Fruit fly (Drosophila melanogaster) whole organism, embryonic: ENCODE data around the gene CG32713.

Source experiments
- Adf1 ChIP-seq: fragments of 200-800 bp; sonication (Bioruptor generic); IDR thresholded peaks from 2 replicates; pipeline ENCODE4 v1.3.6; 2022; ENCODE audit warnings: missing biosample characterization, missing genetic modification characterization
- B-H1 ChIP-seq: fragments of 200-800 bp; sonication (Bioruptor generic); IDR thresholded peaks from 3 replicates; pipeline ENCODE4 v1.3.6; 2022; ENCODE audit warnings: missing biosample characterization, missing genetic modification characterization
- B-H2 ChIP-seq: fragments of 200-800 bp; sonication (Bioruptor generic); optimal IDR thresholded peaks from 2 replicates; lab custom pipeline; 2018; ENCODE audit warnings: missing biosample characterization, mild to moderate bottlenecking, missing genetic modification characterization
- CG13296 ChIP-seq: fragments of 200-800 bp; sonication (Bioruptor generic); optimal IDR thresholded peaks from 3 replicates; lab custom pipeline; 2018; ENCODE audit warnings: missing biosample characterization, mild to moderate bottlenecking, missing genetic modification characterization
- CG15514 ChIP-seq: fragments of 200-800 bp; sonication (Bioruptor generic); optimal IDR thresholded peaks from 3 replicates; lab custom pipeline; 2017; ENCODE audit warnings: missing biosample characterization, missing genetic modification characterization, mild to moderate bottlenecking, moderate library complexity, missing genetic modification reagents
- CG16813 ChIP-seq: fragments of 200-800 bp; sonication (Bioruptor generic); IDR thresholded peaks from 3 replicates; pipeline ENCODE4 v1.3.6; 2022; ENCODE audit warnings: missing biosample characterization, missing genetic modification characterization; ENCODE audit not compliant: partially characterized antibody
- CG16815 ChIP-seq: fragments of 200-800 bp; sonication (Bioruptor generic); optimal IDR thresholded peaks from 3 replicates; lab custom pipeline; 2017; ENCODE audit warnings: missing biosample characterization, mild to moderate bottlenecking, missing genetic modification characterization
- CG17385 ChIP-seq: fragments of 200-800 bp; sonication (Bioruptor generic); optimal IDR thresholded peaks from 3 replicates; lab custom pipeline; 2018; ENCODE audit warnings: missing biosample characterization, mild to moderate bottlenecking, missing genetic modification characterization
- CG17568 ChIP-seq: fragments of 200-800 bp; sonication (Bioruptor generic); optimal IDR thresholded peaks from 2 replicates; lab custom pipeline; 2018; ENCODE audit warnings: missing biosample characterization, mild to moderate bottlenecking, missing genetic modification characterization, moderate library complexity
- CG1832 ChIP-seq: fragments of 200-800 bp; sonication (Bioruptor generic); optimal IDR thresholded peaks from 2 replicates; lab custom pipeline; 2017; ENCODE audit warnings: missing biosample characterization, mild to moderate bottlenecking, missing genetic modification characterization, inconsistent platforms
- CG2889 ChIP-seq: fragments of 200-800 bp; sonication (Bioruptor generic); IDR thresholded peaks from 3 replicates; pipeline ENCODE4 v1.3.6; 2022; ENCODE audit warnings: missing biosample characterization, missing genetic modification characterization
- CG3838 ChIP-seq: fragments of 200-800 bp; sonication (Bioruptor generic); optimal IDR thresholded peaks from 3 replicates; lab custom pipeline; 2016; ENCODE audit warnings: missing biosample characterization, missing genetic modification characterization
- CG42726 ChIP-seq: fragments of 200-800 bp; sonication (Bioruptor generic); IDR thresholded peaks from 2 replicates; pipeline ENCODE4 v1.3.6; 2022; ENCODE audit warnings: missing biosample characterization, missing genetic modification characterization; ENCODE audit not compliant: partially characterized antibody
- CG4820 ChIP-seq: fragments of 200-800 bp; sonication (Bioruptor generic); optimal IDR thresholded peaks from 3 replicates; lab custom pipeline; 2016; ENCODE audit warnings: missing biosample characterization, missing genetic modification characterization
- CG6254 ChIP-seq: fragments of 200-800 bp; sonication (Bioruptor generic); optimal IDR thresholded peaks from 3 replicates; lab custom pipeline; 2017; ENCODE audit warnings: mild to moderate bottlenecking, missing biosample characterization, missing genetic modification reagents, missing genetic modification characterization
- CG6791 ChIP-seq: fragments of 200-800 bp; sonication (Bioruptor generic); IDR thresholded peaks from 3 replicates; pipeline ENCODE4 v1.3.6; 2022; ENCODE audit warnings: missing biosample characterization, missing genetic modification characterization; ENCODE audit not compliant: partially characterized antibody
- CG7745 ChIP-seq: fragments of 200-800 bp; sonication (Bioruptor generic); optimal IDR thresholded peaks from 2 replicates; lab custom pipeline; 2018; ENCODE audit warnings: missing biosample characterization, mild to moderate bottlenecking, missing genetic modification characterization, moderate library complexity
- CG8089 ChIP-seq: fragments of 200-800 bp; sonication (Bioruptor generic); optimal IDR thresholded peaks from 3 replicates; lab custom pipeline; 2016; ENCODE audit warnings: missing biosample characterization, missing genetic modification characterization
- CG8290 ChIP-seq, 3 experiments: fragments of 200-800 bp; sonication (Bioruptor generic); optimal IDR thresholded peaks; 2 replicates each; lab custom pipeline; 2016 to 2019; ENCODE audit warnings: missing biosample characterization in 3 of 3, missing genetic modification characterization in 3 of 3, mild to moderate bottlenecking in 2 of 3, moderate library complexity in 1 of 3
- CG9797 ChIP-seq: fragments of 200-800 bp; sonication (Bioruptor generic); optimal IDR thresholded peaks from 3 replicates; lab custom pipeline; 2018; ENCODE audit warnings: missing biosample characterization, mild to moderate bottlenecking, missing genetic modification characterization
- Chrac-16 ChIP-seq: fragments of 200-800 bp; sonication (Bioruptor generic); optimal IDR thresholded peaks from 3 replicates; lab custom pipeline; 2016; ENCODE audit warnings: missing biosample characterization, missing genetic modification characterization
- Dek ChIP-seq: fragments of 200-800 bp; sonication (Bioruptor generic); optimal IDR thresholded peaks from 3 replicates; lab custom pipeline; 2019; ENCODE audit warnings: missing biosample characterization, mild to moderate bottlenecking, missing genetic modification characterization, moderate library complexity
- Dll ChIP-seq: fragments of 200-800 bp; sonication (Bioruptor generic); IDR thresholded peaks from 4 replicates; pipeline ENCODE4 v1.3.6; 2022; ENCODE audit warnings: missing biosample characterization, missing genetic modification characterization; ENCODE audit not compliant: partially characterized antibody
- E2f2 ChIP-seq: fragments of 200-800 bp; sonication (Bioruptor generic); IDR thresholded peaks from 2 replicates; pipeline ENCODE4 v1.3.6; 2022; ENCODE audit warnings: missing biosample characterization, missing genetic modification characterization
- Ets65A ChIP-seq: fragments of 200-800 bp; sonication (Bioruptor generic); peaks from one replicate; lab custom pipeline; 2016; ENCODE audit warnings: missing biosample characterization, missing genetic modification characterization
- HLH4C ChIP-seq: fragments of 200-800 bp; sonication (Bioruptor generic); IDR thresholded peaks from 3 replicates; pipeline ENCODE4 v1.3.6; 2022; ENCODE audit warnings: missing biosample characterization, missing genetic modification characterization; ENCODE audit not compliant: partially characterized antibody
- HmgD ChIP-seq: fragments of 200-800 bp; sonication (Bioruptor generic); optimal IDR thresholded peaks from 3 replicates; lab custom pipeline; 2016; ENCODE audit warnings: missing biosample characterization, missing genetic modification characterization
- Hr39 ChIP-seq: fragments of >200 bp; optimal IDR thresholded peaks from 2 replicates; lab custom pipeline; 2017
- MBD-R2 ChIP-seq: fragments of 200-800 bp; sonication (Bioruptor generic); IDR thresholded peaks from 2 replicates; pipeline ENCODE4 v1.3.6; 2022; ENCODE audit warnings: missing biosample characterization, missing genetic modification characterization
- MTF-1 ChIP-seq: fragments of 200-800 bp; sonication (Bioruptor generic); optimal IDR thresholded peaks from 2 replicates; lab custom pipeline; 2018; ENCODE audit warnings: missing biosample characterization, mild to moderate bottlenecking, missing genetic modification characterization, borderline replicate concordance
- Oaz ChIP-seq: fragments of 200-800 bp; sonication (Bioruptor generic); IDR thresholded peaks from 2 replicates; pipeline ENCODE4 v1.3.6; 2022; ENCODE audit warnings: missing biosample characterization, missing genetic modification characterization
- PHDP ChIP-seq: fragments of 200-800 bp; sonication (Bioruptor generic); optimal IDR thresholded peaks from 3 replicates; lab custom pipeline; 2018; ENCODE audit warnings: missing biosample characterization, mild to moderate bottlenecking, missing genetic modification characterization, moderate library complexity
- Sox100B ChIP-seq: fragments of 200-800 bp; sonication (Bioruptor generic); optimal IDR thresholded peaks from 3 replicates; lab custom pipeline; 2018; ENCODE audit warnings: missing biosample characterization, mild to moderate bottlenecking, missing genetic modification characterization
- Stat92E ChIP-seq, 3 experiments: fragments of >200 bp in 2 of 3; fragments of 200-800 bp in 1 of 3; sonication (Bioruptor generic) in 1 of 3; optimal IDR thresholded peaks; 2 replicates each; lab custom pipeline; 2017 to 2019; ENCODE audit warnings: missing biosample characterization in 3 of 3, missing genetic modification characterization in 3 of 3, mild to moderate bottlenecking in 1 of 3, moderate library complexity in 1 of 3
- amos ChIP-seq: fragments of 200-800 bp; sonication (Bioruptor generic); IDR thresholded peaks from 2 replicates; pipeline ENCODE4 v1.3.6; 2022; ENCODE audit warnings: missing biosample characterization, missing genetic modification characterization; ENCODE audit not compliant: partially characterized antibody
- ci ChIP-seq: fragments of 200-800 bp; sonication (Bioruptor generic); IDR thresholded peaks from 3 replicates; pipeline ENCODE4 v1.3.6; 2022; ENCODE audit warnings: missing biosample characterization, missing genetic modification characterization
- crc ChIP-seq: fragments of 200-800 bp; sonication (Bioruptor generic); optimal IDR thresholded peaks from 2 replicates; lab custom pipeline; 2016; ENCODE audit warnings: missing biosample characterization, missing genetic modification characterization
- gcm2 ChIP-seq: fragments of 200-800 bp; sonication (Bioruptor generic); optimal IDR thresholded peaks from 2 replicates; lab custom pipeline; 2016; ENCODE audit warnings: missing biosample characterization, missing genetic modification characterization
- ind ChIP-seq: fragments of 200-800 bp; sonication (Bioruptor generic); optimal IDR thresholded peaks from 3 replicates; lab custom pipeline; 2016; ENCODE audit warnings: missing biosample characterization, missing genetic modification characterization
- jumu ChIP-seq: fragments of 200-800 bp; sonication (Bioruptor generic); optimal IDR thresholded peaks from 3 replicates; lab custom pipeline; 2016; ENCODE audit warnings: missing biosample characterization, missing genetic modification characterization
- knrl ChIP-seq: fragments of 200-800 bp; sonication (Bioruptor generic); IDR thresholded peaks from 3 replicates; pipeline ENCODE4 v1.3.6; 2022; ENCODE audit warnings: missing biosample characterization, missing genetic modification characterization; ENCODE audit not compliant: partially characterized antibody
- lilli ChIP-seq: fragments of 200-800 bp; sonication (Bioruptor generic); optimal IDR thresholded peaks from 3 replicates; lab custom pipeline; 2016; ENCODE audit warnings: missing biosample characterization, missing genetic modification characterization
- nau ChIP-seq: fragments of 200-800 bp; sonication (Bioruptor generic); optimal IDR thresholded peaks from 3 replicates; lab custom pipeline; 2017; ENCODE audit warnings: missing biosample characterization, mild to moderate bottlenecking, missing genetic modification characterization, missing genetic modification reagents
- nerfin-1 ChIP-seq: fragments of 200-800 bp; sonication (Bioruptor generic); optimal IDR thresholded peaks from 3 replicates; lab custom pipeline; 2019; ENCODE audit warnings: missing biosample characterization, mild to moderate bottlenecking, missing genetic modification characterization, moderate library complexity
- otp ChIP-seq: fragments of 200-800 bp; sonication (Bioruptor generic); IDR thresholded peaks from 3 replicates; pipeline ENCODE4, ENCODE4 v1.3.6; 2022; ENCODE audit warnings: missing biosample characterization, missing genetic modification characterization
- pum ChIP-seq: fragments of 200-800 bp; sonication (Bioruptor generic); optimal IDR thresholded peaks from 2 replicates; lab custom pipeline; 2016; ENCODE audit warnings: missing biosample characterization, missing genetic modification characterization
- ssp ChIP-seq: fragments of 200-800 bp; sonication (Bioruptor generic); IDR thresholded peaks from 2 replicates; pipeline ENCODE4 v1.3.6; 2022; ENCODE audit warnings: missing biosample characterization, missing genetic modification characterization
- tap ChIP-seq: fragments of 200-800 bp; optimal IDR thresholded peaks from 3 replicates; lab custom pipeline; 2019; ENCODE audit warnings: missing biosample characterization, mild to moderate bottlenecking, missing genetic modification characterization, moderate library complexity
- ttk ChIP-seq: fragments of 200-800 bp; sonication (Bioruptor generic); IDR thresholded peaks from 2 replicates; pipeline ENCODE4 v2.1.2; 2022; ENCODE audit warnings: missing biosample characterization, missing genetic modification characterization

The CG32713 gene

dm6 chrX:8464378-8465036 lies 7.1 kb upstream of the CG32713 start, which contains the start of gene Sptr (continued):
- TF ChIP-seq CG9797 (GFP tag; lab: Kevin White, UChicago), result no peak
- TF ChIP-seq CG7745, result no peak
- no peak for TF ChIP-seq CG16813 (GFP tag; lab: Robert Waterston, UW)
- no peak for TF ChIP-seq Hr39 (lab: Kevin White, UChicago)
- peak; percentile 72 for TF ChIP-seq Chrac-16 (GFP tag; lab: Kevin White, UChicago)
- TF ChIP-seq Dek, result peak; percentile 91
- TF ChIP-seq CG8089, result peak; percentile 2
- TF ChIP-seq nerfin-1 (tag; lab: Kevin White, UChicago), result peak; percentile 67
- peak; percentile 80 for TF ChIP-seq nau (GFP tag; lab: Kevin White, UChicago)
- peak; percentile 80 for TF ChIP-seq MBD-R2 (GFP tag; lab: Robert Waterston, UW)
- TF ChIP-seq tap, result peak; percentile 86
- TF ChIP-seq ind (GFP tag; lab: Kevin White, UChicago), result peak; percentile 86
- TF ChIP-seq B-H1 (GFP tag; lab: Robert Waterston, UW), result peak; percentile 81
- peak; percentile 51 for TF ChIP-seq MTF-1 (GFP tag; lab: Kevin White, UChicago)
- TF ChIP-seq jumu, result peak; percentile 55
- TF ChIP-seq CG16815 (GFP tag; lab: Kevin White, UChicago), result peak; percentile 42
- TF ChIP-seq CG3838 (GFP tag; lab: Kevin White, UChicago), result peak; percentile 20
- peak; percentile 74 for TF ChIP-seq Adf1 (GFP tag; lab: Robert Waterston, UW)
- peak; percentile 20 for TF ChIP-seq CG8290 (GFP tag; optimal IDR thresholded peaks at IDR 0.05; lab: Kevin White, UChicago)
- TF ChIP-seq CG8290 (tag; optimal IDR thresholded peaks at IDR 0.05; lab: Kevin White, UChicago), result peak in 1 of 2 experiments; percentile 80
- TF ChIP-seq CG6254, result peak; percentile 49
- TF ChIP-seq Ets65A, result peak; percentile 93
- TF ChIP-seq E2f2 (GFP tag; lab: Robert Waterston, UW), result peak; percentile 77
- TF ChIP-seq CG6791 (GFP tag; lab: Robert Waterston, UW), result no peak
- TF ChIP-seq CG13296, result peak; percentile 93
- peak; percentile 72 for TF ChIP-seq Sox100B (GFP tag; lab: Kevin White, UChicago)
- TF ChIP-seq crc (GFP tag; lab: Kevin White, UChicago), result peak; percentile 56
- peak; percentile 82 for TF ChIP-seq ttk (GFP tag; lab: Robert Waterston, UW)
- TF ChIP-seq PHDP (tag; lab: Kevin White, UChicago), result peak; percentile 93
- peak; percentile 93 for TF ChIP-seq B-H2 (GFP tag; lab: Kevin White, UChicago)
- peak; percentile 54 for TF ChIP-seq pum
- peak; percentile 69 for TF ChIP-seq CG4820 (GFP tag; lab: Kevin White, UChicago)
- no peak for TF ChIP-seq HmgD (GFP tag; lab: Kevin White, UChicago)
- no peak for TF ChIP-seq Stat92E (GFP tag; optimal IDR thresholded peaks at IDR 0.05; lab: Kevin White, UChicago)
- peak; percentile 75 for TF ChIP-seq CG2889 (GFP tag; lab: Robert Waterston, UW)
- no peak for TF ChIP-seq amos
- TF ChIP-seq HLH4C (GFP tag; lab: Robert Waterston, UW), result no peak
- peak; percentile 74 for TF ChIP-seq Oaz (GFP tag; lab: Robert Waterston, UW)
- no peak for TF ChIP-seq CG1832
- peak; percentile 84 for TF ChIP-seq CG17385
- TF ChIP-seq knrl, result no peak
- peak; percentile 83 for TF ChIP-seq CG17568 (GFP tag; lab: Kevin White, UChicago)
- TF ChIP-seq ssp (GFP tag; lab: Robert Waterston, UW), result peak; percentile 72
- TF ChIP-seq CG42726 (GFP tag; lab: Robert Waterston, UW), result no peak
- TF ChIP-seq Dll, result no peak
- peak; percentile 85 for TF ChIP-seq CG15514 (GFP tag; lab: Kevin White, UChicago)
- peak; percentile 83 for TF ChIP-seq otp (GFP tag; lab: Robert Waterston, UW)
- no peak for TF ChIP-seq gcm2 (GFP tag; lab: Kevin White, UChicago)
- peak; percentile 92 for TF ChIP-seq lilli (GFP tag; lab: Kevin White, UChicago)
- peak; percentile 88 for TF ChIP-seq ci
